Fruit fly (Drosophila melanogaster) whole organism, wandering third instar larva: Measurements from ENCODE around the gene CkIIalpha-i1.
A peak's percentile ranks its signal among the peaks of the same experiment; 100 is the strongest.

Experiments used
- Abd-B ChIP-seq: fragments of >200 bp; optimal IDR thresholded peaks from 2 replicates; lab custom pipeline; 2017; ENCODE audit warnings: missing biosample characterization, missing genetic modification characterization
- CG32264 ChIP-seq: fragments of 200-800 bp; sonication (Bioruptor generic); optimal IDR thresholded peaks from 2 replicates; lab custom pipeline; 2016; ENCODE audit warnings: missing biosample characterization, missing genetic modification characterization
- CG9705 ChIP-seq: fragments of 200-800 bp; sonication (Bioruptor generic); optimal IDR thresholded peaks from 2 replicates; lab custom pipeline; 2018; ENCODE audit warnings: missing biosample characterization, mild to moderate bottlenecking, missing genetic modification characterization
- CrebA ChIP-seq: fragments of 200-800 bp; sonication (Bioruptor generic); optimal IDR thresholded peaks from 2 replicates; lab custom pipeline; 2016; ENCODE audit warnings: missing biosample characterization, mild to moderate bottlenecking, missing genetic modification characterization, borderline replicate concordance
- Dfd ChIP-seq: fragments of >200 bp; optimal IDR thresholded peaks from 2 replicates; lab custom pipeline; 2017; ENCODE audit warnings: missing biosample characterization, missing genetic modification characterization
- Dif ChIP-seq: fragments of 200-275, 200-300 bp; sonication (Bioruptor generic); optimal IDR thresholded peaks from 2 replicates; lab custom pipeline; 2018; ENCODE audit warnings: missing biosample characterization, missing genetic modification characterization; ENCODE audit not compliant: partially characterized antibody
- GATAd ChIP-seq: sonication (Bioruptor generic); optimal IDR thresholded peaks from 2 replicates; lab custom pipeline; 2016; ENCODE audit warnings: missing biosample characterization, missing genetic modification characterization
- HLH106 ChIP-seq: fragments of 200-800 bp; optimal IDR thresholded peaks from 3 replicates; lab custom pipeline; 2019; ENCODE audit warnings: missing biosample characterization, mild to moderate bottlenecking, missing genetic modification characterization, moderate library complexity
- Hnf4 ChIP-seq: fragments of 200-800 bp; sonication (Bioruptor generic); optimal IDR thresholded peaks from 2 replicates; lab custom pipeline; 2016; ENCODE audit warnings: missing biosample characterization, mild to moderate bottlenecking, missing genetic modification characterization
- Hr78 ChIP-seq: fragments of >200 bp; optimal IDR thresholded peaks from 2 replicates; lab custom pipeline; 2017; ENCODE audit warnings: missing biosample characterization, missing genetic modification characterization
- Hr83 ChIP-seq: fragments of 200-300 bp; sonication (Bioruptor generic); optimal IDR thresholded peaks from 2 replicates; lab custom pipeline; 2016; ENCODE audit warnings: missing biosample characterization, mild to moderate bottlenecking, missing genetic modification characterization, moderate library complexity; ENCODE audit not compliant: poor library complexity, severe bottlenecking
- Mio ChIP-seq: sonication (Bioruptor generic); optimal IDR thresholded peaks from 2 replicates; lab custom pipeline; 2016; ENCODE audit warnings: missing biosample characterization, missing genetic modification characterization
- Myc ChIP-seq: fragments of >200 bp; optimal IDR thresholded peaks from 2 replicates; lab custom pipeline; 2017
- OdsH ChIP-seq: fragments of 200-800 bp; sonication (Bioruptor generic); optimal IDR thresholded peaks from 2 replicates; lab custom pipeline; 2016; ENCODE audit warnings: missing biosample characterization, mild to moderate bottlenecking, missing genetic modification characterization
- Rel ChIP-seq, 2 experiments: fragments of 200-800 bp; sonication (Bioruptor generic) in 1 of 2; optimal IDR thresholded peaks; 2 replicates in 1 of 2; 3 replicates in 1 of 2; lab custom pipeline; 2016 to 2019; ENCODE audit warnings: mild to moderate bottlenecking in 2 of 2, missing biosample characterization in 2 of 2, missing genetic modification characterization in 2 of 2, moderate library complexity in 1 of 2
- Vsx2 ChIP-seq: fragments of 200-300, 225-300 bp; sonication (Bioruptor generic); optimal IDR thresholded peaks from 2 replicates; lab custom pipeline; 2018; ENCODE audit warnings: missing biosample characterization, missing genetic modification characterization; ENCODE audit not compliant: partially characterized antibody
- br ChIP-seq: fragments of 200-800 bp; sonication (Bioruptor generic); optimal IDR thresholded peaks from 2 replicates; lab custom pipeline; 2016; ENCODE audit warnings: missing biosample characterization, missing genetic modification characterization
- brk ChIP-seq: fragments of 200-800 bp; sonication (Bioruptor generic); optimal IDR thresholded peaks from 2 replicates; lab custom pipeline; 2016; ENCODE audit warnings: missing biosample characterization, mild to moderate bottlenecking, missing genetic modification characterization
- dl ChIP-seq, 2 experiments: fragments of 175-275, 200-275 bp in 1 of 2; fragments of 200-275 bp in 1 of 2; sonication (Bioruptor generic); optimal IDR thresholded peaks; lab custom pipeline; 2018; ENCODE audit warnings: mild to moderate bottlenecking in 2 of 2, missing biosample characterization in 2 of 2, missing genetic modification characterization in 2 of 2, moderate library complexity in 2 of 2; ENCODE audit not compliant: partially characterized antibody in 2 of 2, insufficient read depth in 1 of 2
- dmrt93B ChIP-seq: fragments of 200-800 bp; sonication (Bioruptor generic); optimal IDR thresholded peaks from 2 replicates; lab custom pipeline; 2018; ENCODE audit warnings: missing biosample characterization, mild to moderate bottlenecking, missing genetic modification characterization
- dsf ChIP-seq: sonication (Bioruptor generic); optimal IDR thresholded peaks from 2 replicates; lab custom pipeline; 2016; ENCODE audit warnings: missing biosample characterization, missing genetic modification characterization, borderline replicate concordance
- ey ChIP-seq: fragments of 200-800 bp; sonication (Bioruptor generic); optimal IDR thresholded peaks from 2 replicates; lab custom pipeline; 2016; ENCODE audit warnings: missing biosample characterization, missing genetic modification characterization
- foxo ChIP-seq, 2 experiments: fragments of 200-800 bp; sonication (Bioruptor generic); optimal IDR thresholded peaks; 2 replicates in 1 of 2; 3 replicates in 1 of 2; lab custom pipeline; 2016 to 2017; ENCODE audit warnings: missing biosample characterization in 2 of 2, missing genetic modification characterization in 2 of 2
- fru ChIP-seq: fragments of 200-800 bp; sonication (Bioruptor generic); optimal IDR thresholded peaks from 3 replicates; lab custom pipeline; 2016; ENCODE audit warnings: missing biosample characterization, mild to moderate bottlenecking, missing genetic modification characterization
- jim ChIP-seq: fragments of 175-275, 200-325 bp; sonication (Bioruptor generic); optimal IDR thresholded peaks from 2 replicates; lab custom pipeline; 2016; ENCODE audit warnings: missing biosample characterization, mild to moderate bottlenecking, missing genetic modification characterization
- lola ChIP-seq: fragments of >200 bp; optimal IDR thresholded peaks from 2 replicates; lab custom pipeline; 2017; ENCODE audit warnings: missing biosample characterization, missing genetic modification characterization
- pan ChIP-seq: fragments of >200 bp; optimal IDR thresholded peaks from 2 replicates; lab custom pipeline; 2017
- rgr ChIP-seq: fragments of 200-800 bp; sonication (Bioruptor generic); optimal IDR thresholded peaks from 3 replicates; lab custom pipeline; 2016; ENCODE audit warnings: missing biosample characterization, mild to moderate bottlenecking, missing genetic modification characterization
- sage ChIP-seq: fragments of 200-800 bp; sonication (Bioruptor generic); optimal IDR thresholded peaks from 2 replicates; lab custom pipeline; 2016; ENCODE audit warnings: missing biosample characterization, mild to moderate bottlenecking, missing genetic modification characterization
- sv ChIP-seq: fragments of 200-800 bp; sonication (Bioruptor generic); optimal IDR thresholded peaks from 3 replicates; lab custom pipeline; 2016; ENCODE audit warnings: missing biosample characterization, missing genetic modification characterization
- tai ChIP-seq: sonication (Bioruptor generic); optimal IDR thresholded peaks from 2 replicates; lab custom pipeline; 2016; ENCODE audit warnings: missing biosample characterization, missing genetic modification characterization
- usp ChIP-seq: fragments of >200 bp; optimal IDR thresholded peaks from 2 replicates; lab custom pipeline; 2017; ENCODE audit warnings: missing biosample characterization, missing genetic modification characterization
- woc ChIP-seq: sonication (Bioruptor generic); optimal IDR thresholded peaks from 2 replicates; lab custom pipeline; 2016; ENCODE audit warnings: missing biosample characterization, mild to moderate bottlenecking, missing genetic modification characterization

The CkIIalpha-i1 gene

DNA sequence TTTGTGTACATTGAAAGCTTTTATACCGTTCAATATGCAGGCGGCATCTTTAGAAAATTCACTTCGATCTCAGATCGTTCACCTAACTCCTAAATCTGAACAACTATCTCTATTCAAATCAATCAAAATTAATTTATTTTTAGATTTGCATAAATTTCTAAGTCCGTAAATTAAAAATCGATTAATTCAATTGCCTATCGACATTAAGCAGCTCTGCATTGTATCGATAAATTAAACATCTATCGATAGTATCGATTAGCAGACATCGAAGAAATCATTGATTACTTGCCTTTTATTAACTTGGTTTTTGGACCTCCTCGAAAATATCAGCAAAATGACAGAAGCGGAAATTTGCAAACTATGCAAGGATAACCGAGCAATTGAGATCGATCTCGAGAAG, at the start of gene CkIIalpha-i1:
CkIIalpha-i1 (plus strand) TSS at position 266 of the 400 bp plus-strand sequence.
- TF ChIP-seq brk (GFP tag; lab: Kevin White, UChicago) = no peak

DNA sequence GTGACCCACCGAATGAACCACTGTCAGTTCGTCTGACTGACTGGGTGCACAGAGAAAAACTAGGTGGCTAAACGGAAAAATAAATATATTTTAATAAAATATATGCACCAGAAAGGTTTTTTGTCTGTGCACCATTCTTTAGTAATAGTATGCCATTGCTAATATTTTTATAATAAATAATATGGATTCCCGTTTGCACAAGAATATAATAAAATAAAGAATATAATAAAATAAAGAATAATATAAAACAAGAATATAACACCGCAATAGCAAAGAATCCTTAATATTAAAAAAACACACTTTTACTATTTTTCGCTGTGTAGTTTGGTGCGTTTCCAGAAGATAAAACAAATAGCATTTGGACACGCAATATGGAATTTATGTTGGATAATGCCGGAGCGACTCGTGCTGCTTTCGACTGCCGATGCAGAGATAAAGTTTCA, 47.8 kb upstream of the CkIIalpha-i1 start:
- TF ChIP-seq sv (GFP tag; lab: Kevin White, UChicago) (peak; percentile 15), CG9705 (GFP tag; lab: Kevin White, UChicago) (no peak)

DNA sequence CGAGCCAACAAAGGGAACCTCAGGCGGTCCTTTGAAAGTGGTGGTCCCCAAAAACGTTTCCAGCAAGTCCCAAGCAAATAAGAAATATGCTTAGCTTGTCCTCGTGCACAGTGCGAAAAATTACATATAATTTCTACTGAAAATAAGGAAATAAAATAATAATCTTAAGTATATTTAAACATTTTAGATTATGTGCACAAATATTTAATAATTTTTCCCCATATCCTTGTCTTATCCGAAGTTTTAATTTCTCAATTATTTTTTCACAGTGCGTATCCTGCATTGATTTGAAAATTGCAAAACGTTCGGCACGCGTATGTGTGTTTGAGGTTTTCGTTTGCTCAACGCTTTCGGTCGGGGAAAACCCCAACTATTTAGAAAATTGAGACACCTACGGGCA, 45.2 kb upstream of the CkIIalpha-i1 start:
- TF ChIP-seq dl (GFP tag; optimal IDR thresholded peaks at IDR 0.05; lab: Kevin White, UChicago; ENCODE audit: insufficient read depth in 1 of 2, partially characterized antibody in 2 of 2) (no peak), jim (GFP tag; lab: Kevin White, UChicago) (no peak), foxo (GFP tag; optimal IDR thresholded peaks at IDR 0.05; lab: Kevin White, UChicago) (no peak), dmrt93B (GFP tag; lab: Kevin White, UChicago) (no peak), OdsH (GFP tag; lab: Kevin White, UChicago) (no peak), tai (GFP tag; lab: Kevin White, UChicago) (no peak), br (GFP tag; lab: Kevin White, UChicago) (no peak), CG32264 (no peak), brk (GFP tag; lab: Kevin White, UChicago) (no peak), Dfd (GFP tag; lab: Kevin White, UChicago) (no peak), lola (GFP tag; lab: Kevin White, UChicago) (no peak), CG9705 (GFP tag; lab: Kevin White, UChicago) (no peak), Hr83 (GFP tag; lab: Kevin White, UChicago) (no peak), usp (GFP tag; lab: Kevin White, UChicago) (no peak), Abd-B (GFP tag; lab: Kevin White, UChicago) (no peak), ey (no peak), Dif (no peak), rgr (GFP tag; lab: Kevin White, UChicago) (no peak), HLH106 (tag; lab: Kevin White, UChicago) (no peak), Mio (GFP tag; lab: Kevin White, UChicago) (no peak)

DNA sequence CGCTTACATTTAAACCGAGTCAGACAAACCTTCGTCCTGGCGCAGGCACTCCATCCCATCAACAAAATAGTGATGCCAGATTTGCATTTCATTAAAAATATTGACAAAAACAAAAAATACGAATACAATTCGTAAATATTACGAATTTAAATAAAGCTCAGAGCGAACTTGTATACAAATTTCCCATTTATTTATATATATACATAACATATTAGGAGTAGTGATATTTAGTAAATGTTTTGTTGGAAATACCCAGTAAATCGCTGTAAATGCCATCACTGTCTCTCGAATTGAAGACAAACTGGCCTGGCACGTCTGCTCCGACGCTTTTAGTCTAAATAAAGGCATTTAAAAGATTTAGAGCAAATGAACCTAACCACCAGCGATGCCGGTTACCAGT, 44.5 kb upstream of the CkIIalpha-i1 start:
- TF ChIP-seq CG32264 (no peak), fru (GFP tag; lab: Kevin White, UChicago) (no peak), usp (GFP tag; lab: Kevin White, UChicago) (no peak), ey (no peak), lola (GFP tag; lab: Kevin White, UChicago) (no peak), dsf (GFP tag; lab: Kevin White, UChicago) (no peak), sage (no peak), Vsx2 (no peak)

DNA sequence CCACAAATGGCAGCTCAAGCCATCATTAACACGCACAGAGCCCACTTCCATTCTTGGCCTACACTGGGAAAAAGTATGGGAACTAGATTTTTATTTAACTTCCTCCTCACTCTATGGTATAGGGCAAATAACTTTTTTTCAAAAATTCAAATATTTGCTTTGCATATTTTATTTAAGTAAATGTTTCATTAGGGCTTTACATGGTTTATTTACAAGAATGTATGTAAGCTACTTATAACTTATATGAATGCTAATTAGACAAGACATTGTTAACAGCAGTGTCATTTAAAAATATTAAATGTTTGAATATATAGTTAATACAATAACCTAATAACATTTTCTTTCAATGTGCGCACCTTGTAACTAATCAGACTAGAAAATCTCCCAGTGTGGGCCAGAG, 41.3 kb upstream of the CkIIalpha-i1 start:
- TF ChIP-seq Hr83 (GFP tag; lab: Kevin White, UChicago) (no peak), Myc (lab: Kevin White, UChicago) (no peak), lola (GFP tag; lab: Kevin White, UChicago) (no peak), Rel (GFP tag; optimal IDR thresholded peaks at IDR 0.05; lab: Kevin White, UChicago) (no peak), Rel (tag; optimal IDR thresholded peaks at IDR 0.05; lab: Kevin White, UChicago) (no peak), dmrt93B (GFP tag; lab: Kevin White, UChicago) (no peak)

DNA sequence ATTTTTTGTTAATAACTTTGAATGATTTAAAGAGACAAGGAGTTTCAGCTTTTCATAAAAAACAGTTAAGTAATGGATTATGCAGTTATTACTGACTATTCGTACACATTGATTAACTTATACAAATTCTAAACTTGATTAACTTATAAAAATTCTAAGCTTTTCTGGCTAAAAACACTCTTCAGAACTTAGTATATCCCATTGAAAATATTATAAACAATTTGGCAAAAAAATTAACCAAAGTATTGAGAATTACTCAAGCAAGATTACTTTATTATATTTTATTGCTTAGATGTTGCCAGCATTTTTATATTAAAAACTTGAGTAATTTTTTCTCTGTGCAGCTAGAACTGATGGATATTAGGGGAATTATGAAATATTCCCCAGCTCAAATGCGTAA, 39.4 kb upstream of the CkIIalpha-i1 start:
- TF ChIP-seq Hr83 (GFP tag; lab: Kevin White, UChicago) (no peak), woc (GFP tag; lab: Kevin White, UChicago) (no peak), foxo (GFP tag; optimal IDR thresholded peaks at IDR 0.05; lab: Kevin White, UChicago) (no peak), tai (GFP tag; lab: Kevin White, UChicago) (no peak), CG9705 (GFP tag; lab: Kevin White, UChicago) (no peak), lola (GFP tag; lab: Kevin White, UChicago) (no peak), GATAd (GFP tag; lab: Kevin White, UChicago) (no peak), CG32264 (no peak), Hr78 (GFP tag; lab: Kevin White, UChicago) (no peak), Hnf4 (GFP tag; lab: Kevin White, UChicago) (no peak), CrebA (GFP tag; lab: Kevin White, UChicago) (no peak), jim (GFP tag; lab: Kevin White, UChicago) (no peak), ey (no peak), pan (lab: Kevin White, UChicago) (no peak)
